Fruit fly (Drosophila melanogaster) whole organism, adult: Measurements from ENCODE around the gene Vm26Ab.

ENCODE experiments used
- CG11617 ChIP-seq: fragments of 200-800 bp; sonication (Bioruptor generic); optimal IDR thresholded peaks from 2 replicates; lab custom pipeline; 2017; ENCODE audit warnings: mild to moderate bottlenecking, missing biosample characterization, missing genetic modification reagents, missing genetic modification characterization
- CG12768 ChIP-seq: fragments of 200-800 bp; sonication (Bioruptor generic); optimal IDR thresholded peaks from 2 replicates; lab custom pipeline; 2017; ENCODE audit warnings: missing biosample characterization, missing genetic modification characterization, mild to moderate bottlenecking, moderate library complexity, missing genetic modification reagents
- CG14711 ChIP-seq: fragments of 200-800 bp; sonication (Bioruptor generic); optimal IDR thresholded peaks from 2 replicates; lab custom pipeline; 2018; ENCODE audit warnings: missing biosample characterization, mild to moderate bottlenecking, missing genetic modification characterization, moderate library complexity
- CG1620 ChIP-seq: fragments of 200-800 bp; sonication (Bioruptor generic); optimal IDR thresholded peaks from 2 replicates; lab custom pipeline; 2016; ENCODE audit warnings: missing biosample characterization, missing genetic modification characterization
- CG33017 ChIP-seq: fragments of 200-800 bp; sonication (Bioruptor generic); optimal IDR thresholded peaks from 2 replicates; lab custom pipeline; 2018; ENCODE audit warnings: missing biosample characterization, mild to moderate bottlenecking, missing genetic modification characterization, moderate library complexity
- CG5204 ChIP-seq: fragments of 200-800 bp; sonication (Bioruptor generic); optimal IDR thresholded peaks from 2 replicates; lab custom pipeline; 2016; ENCODE audit warnings: missing biosample characterization, missing genetic modification characterization
- CG7045 ChIP-seq: fragments of 200-800 bp; sonication (Bioruptor generic); optimal IDR thresholded peaks from 2 replicates; lab custom pipeline; 2017; ENCODE audit warnings: missing biosample characterization, mild to moderate bottlenecking, missing genetic modification characterization
- CG7101 ChIP-seq: fragments of 200-800 bp; sonication (Bioruptor generic); optimal IDR thresholded peaks from 2 replicates; lab custom pipeline; 2018; ENCODE audit warnings: missing biosample characterization, mild to moderate bottlenecking, missing genetic modification characterization, moderate library complexity
- Clk ChIP-seq: fragments of 200-800 bp; sonication (Bioruptor generic); optimal IDR thresholded peaks from 2 replicates; lab custom pipeline; 2017; ENCODE audit warnings: missing biosample characterization, missing genetic modification characterization
- Crg-1 ChIP-seq: fragments of 200-800 bp; sonication (Bioruptor generic); optimal IDR thresholded peaks from 2 replicates; lab custom pipeline; 2016; ENCODE audit warnings: missing biosample characterization, missing genetic modification characterization
- Hr96 ChIP-seq: fragments of 200-800 bp; sonication (Bioruptor generic); optimal IDR thresholded peaks from 2 replicates; lab custom pipeline; 2016; ENCODE audit warnings: missing biosample characterization, missing genetic modification characterization
- Mnt ChIP-seq: fragments of 200-800 bp; sonication (Bioruptor generic); optimal IDR thresholded peaks from 2 replicates; lab custom pipeline; 2016; ENCODE audit warnings: missing biosample characterization, mild to moderate bottlenecking, missing genetic modification characterization
- bab1 ChIP-seq: fragments of 200-800 bp; sonication (Bioruptor generic); optimal IDR thresholded peaks from 3 replicates; lab custom pipeline; 2019; ENCODE audit warnings: missing biosample characterization, mild to moderate bottlenecking, missing genetic modification characterization, moderate library complexity
- cic ChIP-seq: fragments of 200-800 bp; sonication (Bioruptor generic); optimal IDR thresholded peaks from 2 replicates; lab custom pipeline; 2017; ENCODE audit warnings: missing biosample characterization, mild to moderate bottlenecking, missing genetic modification characterization, moderate library complexity
- cnc ChIP-seq, 2 experiments: fragments of >200 bp; optimal IDR thresholded peaks; 2 replicates each; lab custom pipeline; 2017
- kay ChIP-seq: fragments of 200-800 bp; sonication (Bioruptor generic); peaks from one replicate; lab custom pipeline; 2016; ENCODE audit warnings: missing biosample characterization, missing genetic modification characterization, borderline replicate concordance
- ovo ChIP-seq: fragments of 200-800 bp; sonication (Bioruptor generic); optimal IDR thresholded peaks from 2 replicates; lab custom pipeline; 2016; ENCODE audit warnings: missing biosample characterization, missing genetic modification characterization
- pad ChIP-seq: fragments of 200-800 bp; sonication (Bioruptor generic); optimal IDR thresholded peaks from 3 replicates; lab custom pipeline; 2017; ENCODE audit warnings: missing biosample characterization, missing genetic modification characterization, mild to moderate bottlenecking, moderate library complexity, missing genetic modification reagents
- tj ChIP-seq: fragments of 200-800 bp; sonication (Bioruptor generic); optimal IDR thresholded peaks from 3 replicates; lab custom pipeline; 2017; ENCODE audit warnings: missing biosample characterization, mild to moderate bottlenecking, missing genetic modification characterization, moderate library complexity
- toe ChIP-seq: fragments of 200-800 bp; sonication (Bioruptor generic); optimal IDR thresholded peaks from 2 replicates; lab custom pipeline; 2016; ENCODE audit warnings: missing biosample characterization, missing genetic modification characterization

Gene Vm26Ab

dm6 chr2L:5956706-5957105, at the start of gene Vm26Ab, which contains the start of gene CG13998:
Vm26Ab (plus strand) TSS chr2L:5957004.
CG13998 (minus strand) TSS chr2L:5956819.
- TF ChIP-seq bab1 (GFP tag; lab: Kevin White, UChicago) (no peak), tj (peak; percentile 99)

DNA sequence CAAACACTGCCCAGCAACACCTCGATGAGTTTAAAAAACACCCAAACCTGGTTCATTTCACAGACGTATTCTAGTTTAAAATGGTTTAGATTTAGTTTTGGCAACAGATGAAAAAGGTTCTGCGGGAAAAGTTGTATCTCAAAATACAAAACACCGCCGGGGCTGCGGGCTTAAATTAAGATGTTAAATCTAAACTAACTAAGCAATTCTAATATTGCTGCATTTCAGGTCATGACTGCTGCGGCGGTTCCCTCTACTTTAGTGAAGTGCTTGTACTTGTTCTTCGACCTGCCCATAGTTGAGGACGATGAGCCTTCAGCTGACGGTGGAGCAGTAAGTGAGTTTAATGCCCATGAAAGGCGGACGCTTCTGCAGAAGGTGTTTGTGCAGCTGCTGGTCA, 46.6 kb upstream of the Vm26Ab start, which contains the start of gene CG14000:
Gene CG14000 (minus strand): TSS at position 101 of the 400 bp plus-strand sequence.
- TF ChIP-seq Mnt (GFP tag; lab: Kevin White, UChicago) = no peak
- TF ChIP-seq Crg-1 (GFP tag; lab: Kevin White, UChicago) = no peak
- TF ChIP-seq bab1 (GFP tag; lab: Kevin White, UChicago) = no peak
- no peak for TF ChIP-seq CG7101 (tag; lab: Kevin White, UChicago)
- no peak for TF ChIP-seq Clk (GFP tag; lab: Kevin White, UChicago)
- TF ChIP-seq toe = no peak
- TF ChIP-seq CG1620 (GFP tag; lab: Kevin White, UChicago) = no peak
- TF ChIP-seq CG11617 (GFP tag; lab: Kevin White, UChicago) = no peak
- no peak for TF ChIP-seq CG12768 (GFP tag; lab: Kevin White, UChicago)
- no peak for TF ChIP-seq kay
- TF ChIP-seq CG33017 = no peak
- TF ChIP-seq cnc (optimal IDR thresholded peaks at IDR 0.05; lab: Kevin White, UChicago) = no peak
- no peak for TF ChIP-seq tj
- no peak for TF ChIP-seq ovo (GFP tag; lab: Kevin White, UChicago)
- no peak for TF ChIP-seq CG14711 (tag; lab: Kevin White, UChicago)
- no peak for TF ChIP-seq CG5204 (GFP tag; lab: Kevin White, UChicago)
- no peak for TF ChIP-seq Hr96 (GFP tag; lab: Kevin White, UChicago)
- TF ChIP-seq cic (GFP tag; lab: Kevin White, UChicago) = no peak
- TF ChIP-seq CG7045 (GFP tag; lab: Kevin White, UChicago) = no peak
- no peak for TF ChIP-seq pad (GFP tag; lab: Kevin White, UChicago)

dm6 chr2L:5923603-5924138, 33.1 kb upstream of the Vm26Ab start, which contains the start of gene CG9016:
CG9016 (minus strand) TSS chr2L:5923653.
- TF ChIP-seq toe = no peak
- TF ChIP-seq ovo (GFP tag; lab: Kevin White, UChicago) = no peak
- no peak for TF ChIP-seq cnc (optimal IDR thresholded peaks at IDR 0.05; lab: Kevin White, UChicago)
- TF ChIP-seq CG14711 (tag; lab: Kevin White, UChicago) = no peak
- no peak for TF ChIP-seq tj
- no peak for TF ChIP-seq Mnt (GFP tag; lab: Kevin White, UChicago)
- TF ChIP-seq Hr96 (GFP tag; lab: Kevin White, UChicago) = no peak
- no peak for TF ChIP-seq Clk (GFP tag; lab: Kevin White, UChicago)
- TF ChIP-seq bab1 (GFP tag; lab: Kevin White, UChicago) = no peak
- no peak for TF ChIP-seq CG12768 (GFP tag; lab: Kevin White, UChicago)
- no peak for TF ChIP-seq CG7045 (GFP tag; lab: Kevin White, UChicago)
- TF ChIP-seq CG33017 = no peak
- no peak for TF ChIP-seq pad (GFP tag; lab: Kevin White, UChicago)
- no peak for TF ChIP-seq CG7101 (tag; lab: Kevin White, UChicago)
- no peak for TF ChIP-seq CG11617 (GFP tag; lab: Kevin White, UChicago)
- TF ChIP-seq CG5204 (GFP tag; lab: Kevin White, UChicago) = no peak
- no peak for TF ChIP-seq cic (GFP tag; lab: Kevin White, UChicago)
- TF ChIP-seq Crg-1 (GFP tag; lab: Kevin White, UChicago) = no peak

DNA sequence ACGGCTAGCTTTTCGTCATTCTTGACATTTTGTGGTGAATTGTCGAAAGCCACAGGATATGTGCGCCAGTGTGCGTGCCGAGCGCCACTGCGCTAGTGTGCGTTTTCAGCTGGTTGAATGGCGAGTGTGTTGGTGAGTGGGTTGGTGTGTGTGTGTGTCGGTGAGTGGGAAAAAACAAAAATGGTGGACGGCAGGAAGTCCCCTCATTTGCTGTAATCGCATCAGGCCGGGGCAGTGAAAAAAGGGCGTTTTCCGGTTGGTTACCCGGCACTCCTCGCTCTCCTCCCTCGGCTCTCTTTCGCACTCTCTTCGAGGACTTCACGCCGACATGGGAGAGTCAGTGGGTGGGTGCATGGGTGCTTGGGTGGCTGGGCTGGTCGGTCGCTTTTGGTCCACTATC, 31.6 kb upstream of the Vm26Ab start:
- TF ChIP-seq kay (no peak), Clk (GFP tag; lab: Kevin White, UChicago) (no peak), CG11617 (GFP tag; lab: Kevin White, UChicago) (no peak), cic (GFP tag; lab: Kevin White, UChicago) (no peak), CG5204 (GFP tag; lab: Kevin White, UChicago) (no peak), CG1620 (GFP tag; lab: Kevin White, UChicago) (no peak), cnc (optimal IDR thresholded peaks at IDR 0.05; lab: Kevin White, UChicago) (no peak), Mnt (GFP tag; lab: Kevin White, UChicago) (no peak)

- TF ChIP-seq CG7101 (tag; lab: Kevin White, UChicago) = no peak
- no peak for TF ChIP-seq pad (GFP tag; lab: Kevin White, UChicago)
- TF ChIP-seq Mnt (GFP tag; lab: Kevin White, UChicago) = no peak
- no peak for TF ChIP-seq CG5204 (GFP tag; lab: Kevin White, UChicago)
- TF ChIP-seq toe = no peak
- TF ChIP-seq tj = no peak
- TF ChIP-seq kay = no peak
- no peak for TF ChIP-seq Crg-1 (GFP tag; lab: Kevin White, UChicago)
- TF ChIP-seq CG11617 (GFP tag; lab: Kevin White, UChicago) = no peak
- TF ChIP-seq CG14711 (tag; lab: Kevin White, UChicago) = no peak
- TF ChIP-seq cic (GFP tag; lab: Kevin White, UChicago) = no peak
- no peak for TF ChIP-seq ovo (GFP tag; lab: Kevin White, UChicago)
- TF ChIP-seq Hr96 (GFP tag; lab: Kevin White, UChicago) = no peak
- no peak for TF ChIP-seq CG12768 (GFP tag; lab: Kevin White, UChicago)
These were observed 31.2 kb upstream of the Vm26Ab start, which contains the start of gene dsf for dm6 chr2L:5925637-5926036. dsf (plus strand) TSS chr2L:5925937.

DNA sequence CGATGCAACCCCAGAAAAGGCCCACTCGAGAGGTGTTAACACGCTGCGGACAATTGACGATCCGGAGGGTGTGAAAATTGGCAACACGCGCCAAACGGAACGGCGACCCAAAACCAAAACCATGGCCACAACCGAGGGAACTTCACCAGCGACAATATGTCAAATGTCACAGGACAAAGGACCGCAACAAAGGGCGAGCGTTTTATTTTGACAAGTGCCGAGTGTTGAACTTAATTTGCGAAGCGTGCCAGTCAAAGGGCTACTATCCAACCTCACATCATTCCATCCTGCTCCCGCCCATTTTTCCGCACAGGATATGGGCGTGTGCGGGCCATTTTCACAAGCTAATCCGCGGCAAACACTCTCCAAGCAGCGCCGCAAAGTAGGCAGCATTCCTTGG, 29.4 kb upstream of the Vm26Ab start:
- TF ChIP-seq CG7101 (tag; lab: Kevin White, UChicago) = no peak
- TF ChIP-seq Crg-1 (GFP tag; lab: Kevin White, UChicago) = no peak
- TF ChIP-seq CG5204 (GFP tag; lab: Kevin White, UChicago) = no peak
- no peak for TF ChIP-seq CG12768 (GFP tag; lab: Kevin White, UChicago)
- no peak for TF ChIP-seq cic (GFP tag; lab: Kevin White, UChicago)
- no peak for TF ChIP-seq ovo (GFP tag; lab: Kevin White, UChicago)
